Worm (Caenorhabditis elegans): ENCODE data around the gene nse-4.

Gene nse-4

ce11 chrIV:11459684-11460083 lies 21.0 kb upstream of the nse-4 start, which contains the start of gene npr-3:
TSS of gene npr-3 (plus strand) at chrIV:11459984.
- TF ChIP-seq nhr-28 (tag; optimal IDR thresholded peaks at IDR 0.05) (no peak), nhr-2 (tag; optimal IDR thresholded peaks at IDR 0.05) (no peak), tbx-8 (GFP tag; optimal IDR thresholded peaks at IDR 0.05) (no peak), elt-3 (tag; optimal IDR thresholded peaks at IDR 0.05) (no peak), mab-5 (tag; optimal IDR thresholded peaks at IDR 0.05) (no peak), ceh-83 (GFP tag; optimal IDR thresholded peaks at IDR 0.05) (no peak), mls-2 (tag; optimal IDR thresholded peaks at IDR 0.05) (no peak), ceh-43 (GFP tag; optimal IDR thresholded peaks at IDR 0.05) (no peak), nhr-76 (tag; optimal IDR thresholded peaks at IDR 0.05) (no peak), ceh-39 (tag; optimal IDR thresholded peaks at IDR 0.05) (no peak), lin-32 (GFP tag; optimal IDR thresholded peaks at IDR 0.05) (no peak), nhr-12 (tag; optimal IDR thresholded peaks at IDR 0.05) (no peak), ces-1 (GFP tag; optimal IDR thresholded peaks at IDR 0.05) (no peak), lsy-2 (tag; optimal IDR thresholded peaks at IDR 0.05) (no peak), unc-120 (tag; optimal IDR thresholded peaks at IDR 0.05; ENCODE audit: poor library complexity, severe bottlenecking) (no peak)

ce11 chrIV:11461335-11461734 lies 19.3 kb upstream of the nse-4 start:
- TF ChIP-seq mab-5 (tag; optimal IDR thresholded peaks at IDR 0.05) (no peak), ztf-11 (tag; optimal IDR thresholded peaks at IDR 0.05) (no peak), nhr-76 (tag; optimal IDR thresholded peaks at IDR 0.05) (no peak), unc-120 (tag; optimal IDR thresholded peaks at IDR 0.05; ENCODE audit: poor library complexity, severe bottlenecking) (no peak), nhr-12 (tag; optimal IDR thresholded peaks at IDR 0.05) (no peak), nhr-28 (tag; optimal IDR thresholded peaks at IDR 0.05) (no peak), nhr-2 (tag; optimal IDR thresholded peaks at IDR 0.05) (no peak), ceh-83 (GFP tag; optimal IDR thresholded peaks at IDR 0.05) (no peak), lin-13 (tag; optimal IDR thresholded peaks at IDR 0.05) (no peak), nhr-237 (tag; optimal IDR thresholded peaks at IDR 0.05) (no peak), lin-32 (GFP tag; optimal IDR thresholded peaks at IDR 0.05) (no peak), elt-3 (tag; optimal IDR thresholded peaks at IDR 0.05) (no peak), zip-8 (tag; optimal IDR thresholded peaks at IDR 0.05) (no peak), drap-1 (GFP tag; optimal IDR thresholded peaks at IDR 0.05) (no peak), unc-39 (tag; optimal IDR thresholded peaks at IDR 0.05) (no peak)

ce11 chrIV:11465125-11465524 lies 15.5 kb upstream of the nse-4 start, which contains the start of gene C10C6.3:
TSS of gene C10C6.3 (minus strand) at chrIV:11465225.
- TF ChIP-seq snpc-4 (tag; optimal IDR thresholded peaks at IDR 0.05), result no peak
- no peak for TF ChIP-seq nhr-2 (tag; optimal IDR thresholded peaks at IDR 0.05)
- TF ChIP-seq lin-32 (GFP tag; optimal IDR thresholded peaks at IDR 0.05), result no peak
- TF ChIP-seq sem-2 (GFP tag; optimal IDR thresholded peaks at IDR 0.05), result no peak
- no peak for TF ChIP-seq nhr-237 (tag; optimal IDR thresholded peaks at IDR 0.05)
- no peak for TF ChIP-seq hlh-1 (tag; optimal IDR thresholded peaks at IDR 0.05)
- TF ChIP-seq blmp-1 (tag; optimal IDR thresholded peaks at IDR 0.05), result no peak
- TF ChIP-seq elt-3 (tag; optimal IDR thresholded peaks at IDR 0.05), result no peak
- no peak for TF ChIP-seq mep-1 (tag; optimal IDR thresholded peaks at IDR 0.05)
- no peak for TF ChIP-seq elt-1 (tag; optimal IDR thresholded peaks at IDR 0.05; ENCODE audit: borderline replicate concordance, insufficient read depth)
- no peak for TF ChIP-seq ces-1 (GFP tag; optimal IDR thresholded peaks at IDR 0.05)
- TF ChIP-seq sptf-1 (tag; optimal IDR thresholded peaks at IDR 0.05), result no peak
- TF ChIP-seq ceh-83 (GFP tag; optimal IDR thresholded peaks at IDR 0.05), result no peak
- TF ChIP-seq unc-62 (GFP tag; optimal IDR thresholded peaks at IDR 0.05), result no peak
- TF ChIP-seq tbx-8 (GFP tag; optimal IDR thresholded peaks at IDR 0.05), result no peak
- no peak for TF ChIP-seq zip-8 (tag; optimal IDR thresholded peaks at IDR 0.05)
- TF ChIP-seq unc-39 (tag; optimal IDR thresholded peaks at IDR 0.05), result no peak
- TF ChIP-seq bed-3 (GFP tag; optimal IDR thresholded peaks at IDR 0.05), result no peak
- no peak for TF ChIP-seq lin-13 (tag; optimal IDR thresholded peaks at IDR 0.05)

ce11 chrIV:11467413-11467812 lies 13.2 kb upstream of the nse-4 start, which contains the start of gene C10C6.7:
TSS of gene C10C6.7 (minus strand) at chrIV:11467513.
- TF ChIP-seq elt-1 (tag; optimal IDR thresholded peaks at IDR 0.05; ENCODE audit: borderline replicate concordance, insufficient read depth) (no peak), sem-2 (GFP tag; optimal IDR thresholded peaks at IDR 0.05) (no peak), drap-1 (GFP tag; optimal IDR thresholded peaks at IDR 0.05) (no peak), mep-1 (tag; optimal IDR thresholded peaks at IDR 0.05) (no peak), nhr-12 (tag; optimal IDR thresholded peaks at IDR 0.05) (no peak), ztf-11 (tag; optimal IDR thresholded peaks at IDR 0.05) (no peak), lsy-2 (tag; optimal IDR thresholded peaks at IDR 0.05) (no peak), bed-3 (GFP tag; optimal IDR thresholded peaks at IDR 0.05) (no peak), nhr-76 (tag; optimal IDR thresholded peaks at IDR 0.05) (no peak), snpc-4 (tag; optimal IDR thresholded peaks at IDR 0.05) (no peak)
